Fruit fly (Drosophila melanogaster) S2 (cell line): ENCODE results near the gene alphaKap4.

Experiments
- CG8478 ChIP-seq: fragments of >200 bp; optimal IDR thresholded peaks from 2 replicates; lab custom pipeline; 2018
- CTCF ChIP-seq, 2 experiments: fragments of >200 bp; optimal IDR thresholded peaks; 2 replicates each; lab custom pipeline; 2018

- TF ChIP-seq CG8478 (lab: Kevin White, UChicago), result no peak
- no peak for TF ChIP-seq CTCF (optimal IDR thresholded peaks at IDR 0.05; lab: Kevin White, UChicago)
Observed at dm6 chr3L:6036141-6036540, 25.3 kb upstream of the alphaKap4 start.
